Fruit fly (Drosophila melanogaster) whole organism, wandering third instar larva: ENCODE measurements around the gene Rint1.
A peak's percentile ranks its signal among the peaks of the same experiment; 100 is the strongest.

Experiments used
- Abd-B ChIP-seq: fragments of >200 bp; optimal IDR thresholded peaks from 2 replicates; lab custom pipeline; 2017; ENCODE audit warnings: missing biosample characterization, missing genetic modification characterization
- CG32264 ChIP-seq: fragments of 200-800 bp; sonication (Bioruptor generic); optimal IDR thresholded peaks from 2 replicates; lab custom pipeline; 2016; ENCODE audit warnings: missing biosample characterization, missing genetic modification characterization
- CG9705 ChIP-seq: fragments of 200-800 bp; sonication (Bioruptor generic); optimal IDR thresholded peaks from 2 replicates; lab custom pipeline; 2018; ENCODE audit warnings: missing biosample characterization, mild to moderate bottlenecking, missing genetic modification characterization
- CrebA ChIP-seq: fragments of 200-800 bp; sonication (Bioruptor generic); optimal IDR thresholded peaks from 2 replicates; lab custom pipeline; 2016; ENCODE audit warnings: missing biosample characterization, mild to moderate bottlenecking, missing genetic modification characterization, borderline replicate concordance
- Dfd ChIP-seq: fragments of >200 bp; optimal IDR thresholded peaks from 2 replicates; lab custom pipeline; 2017; ENCODE audit warnings: missing biosample characterization, missing genetic modification characterization
- Dif ChIP-seq: fragments of 200-275, 200-300 bp; sonication (Bioruptor generic); optimal IDR thresholded peaks from 2 replicates; lab custom pipeline; 2018; ENCODE audit warnings: missing biosample characterization, missing genetic modification characterization; ENCODE audit not compliant: partially characterized antibody
- GATAd ChIP-seq: sonication (Bioruptor generic); optimal IDR thresholded peaks from 2 replicates; lab custom pipeline; 2016; ENCODE audit warnings: missing biosample characterization, missing genetic modification characterization
- HLH106 ChIP-seq: fragments of 200-800 bp; optimal IDR thresholded peaks from 3 replicates; lab custom pipeline; 2019; ENCODE audit warnings: missing biosample characterization, mild to moderate bottlenecking, missing genetic modification characterization, moderate library complexity
- Hnf4 ChIP-seq: fragments of 200-800 bp; sonication (Bioruptor generic); optimal IDR thresholded peaks from 2 replicates; lab custom pipeline; 2016; ENCODE audit warnings: missing biosample characterization, mild to moderate bottlenecking, missing genetic modification characterization
- Hr78 ChIP-seq: fragments of >200 bp; optimal IDR thresholded peaks from 2 replicates; lab custom pipeline; 2017; ENCODE audit warnings: missing biosample characterization, missing genetic modification characterization
- Hr83 ChIP-seq: fragments of 200-300 bp; sonication (Bioruptor generic); optimal IDR thresholded peaks from 2 replicates; lab custom pipeline; 2016; ENCODE audit warnings: missing biosample characterization, mild to moderate bottlenecking, missing genetic modification characterization, moderate library complexity; ENCODE audit not compliant: poor library complexity, severe bottlenecking
- Jra ChIP-seq: sonication (Bioruptor generic); optimal IDR thresholded peaks from 2 replicates; lab custom pipeline; 2016; ENCODE audit warnings: missing biosample characterization, missing genetic modification characterization
- Mio ChIP-seq: sonication (Bioruptor generic); optimal IDR thresholded peaks from 2 replicates; lab custom pipeline; 2016; ENCODE audit warnings: missing biosample characterization, missing genetic modification characterization
- Myc ChIP-seq: fragments of >200 bp; optimal IDR thresholded peaks from 2 replicates; lab custom pipeline; 2017
- N ChIP-seq: fragments of >200 bp; optimal IDR thresholded peaks from 2 replicates; lab custom pipeline; 2018; ENCODE audit warnings: missing biosample characterization, missing external identifiers, missing genetic modification characterization
- OdsH ChIP-seq: fragments of 200-800 bp; sonication (Bioruptor generic); optimal IDR thresholded peaks from 2 replicates; lab custom pipeline; 2016; ENCODE audit warnings: missing biosample characterization, mild to moderate bottlenecking, missing genetic modification characterization
- Rel ChIP-seq, 2 experiments: fragments of 200-800 bp; sonication (Bioruptor generic) in 1 of 2; optimal IDR thresholded peaks; 2 replicates in 1 of 2; 3 replicates in 1 of 2; lab custom pipeline; 2016 to 2019; ENCODE audit warnings: mild to moderate bottlenecking in 2 of 2, missing biosample characterization in 2 of 2, missing genetic modification characterization in 2 of 2, moderate library complexity in 1 of 2
- Sp1 ChIP-seq: fragments of 200-800 bp; sonication (Bioruptor generic); optimal IDR thresholded peaks from 3 replicates; lab custom pipeline; 2019; ENCODE audit warnings: missing biosample characterization, mild to moderate bottlenecking, missing genetic modification characterization, moderate library complexity
- Vsx2 ChIP-seq: fragments of 200-300, 225-300 bp; sonication (Bioruptor generic); optimal IDR thresholded peaks from 2 replicates; lab custom pipeline; 2018; ENCODE audit warnings: missing biosample characterization, missing genetic modification characterization; ENCODE audit not compliant: partially characterized antibody
- br ChIP-seq: fragments of 200-800 bp; sonication (Bioruptor generic); optimal IDR thresholded peaks from 2 replicates; lab custom pipeline; 2016; ENCODE audit warnings: missing biosample characterization, missing genetic modification characterization
- brk ChIP-seq: fragments of 200-800 bp; sonication (Bioruptor generic); optimal IDR thresholded peaks from 2 replicates; lab custom pipeline; 2016; ENCODE audit warnings: missing biosample characterization, mild to moderate bottlenecking, missing genetic modification characterization
- dl ChIP-seq, 2 experiments: fragments of 175-275, 200-275 bp in 1 of 2; fragments of 200-275 bp in 1 of 2; sonication (Bioruptor generic); optimal IDR thresholded peaks; lab custom pipeline; 2018; ENCODE audit warnings: mild to moderate bottlenecking in 2 of 2, missing biosample characterization in 2 of 2, missing genetic modification characterization in 2 of 2, moderate library complexity in 2 of 2; ENCODE audit not compliant: partially characterized antibody in 2 of 2, insufficient read depth in 1 of 2
- dmrt93B ChIP-seq: fragments of 200-800 bp; sonication (Bioruptor generic); optimal IDR thresholded peaks from 2 replicates; lab custom pipeline; 2018; ENCODE audit warnings: missing biosample characterization, mild to moderate bottlenecking, missing genetic modification characterization
- dsf ChIP-seq: sonication (Bioruptor generic); optimal IDR thresholded peaks from 2 replicates; lab custom pipeline; 2016; ENCODE audit warnings: missing biosample characterization, missing genetic modification characterization, borderline replicate concordance
- ey ChIP-seq: fragments of 200-800 bp; sonication (Bioruptor generic); optimal IDR thresholded peaks from 2 replicates; lab custom pipeline; 2016; ENCODE audit warnings: missing biosample characterization, missing genetic modification characterization
- foxo ChIP-seq, 2 experiments: fragments of 200-800 bp; sonication (Bioruptor generic); optimal IDR thresholded peaks; 2 replicates in 1 of 2; 3 replicates in 1 of 2; lab custom pipeline; 2016 to 2017; ENCODE audit warnings: missing biosample characterization in 2 of 2, missing genetic modification characterization in 2 of 2
- fru ChIP-seq: fragments of 200-800 bp; sonication (Bioruptor generic); optimal IDR thresholded peaks from 3 replicates; lab custom pipeline; 2016; ENCODE audit warnings: missing biosample characterization, mild to moderate bottlenecking, missing genetic modification characterization
- h ChIP-seq: fragments of 200-800 bp; sonication (Bioruptor generic); optimal IDR thresholded peaks from 3 replicates; lab custom pipeline; 2016; ENCODE audit warnings: missing biosample characterization, mild to moderate bottlenecking, missing genetic modification characterization
- jim ChIP-seq: fragments of 175-275, 200-325 bp; sonication (Bioruptor generic); optimal IDR thresholded peaks from 2 replicates; lab custom pipeline; 2016; ENCODE audit warnings: missing biosample characterization, mild to moderate bottlenecking, missing genetic modification characterization
- lola ChIP-seq: fragments of >200 bp; optimal IDR thresholded peaks from 2 replicates; lab custom pipeline; 2017; ENCODE audit warnings: missing biosample characterization, missing genetic modification characterization
- pan ChIP-seq: fragments of >200 bp; optimal IDR thresholded peaks from 2 replicates; lab custom pipeline; 2017
- psq ChIP-seq: fragments of 200-800 bp; sonication (Bioruptor generic); optimal IDR thresholded peaks from 3 replicates; lab custom pipeline; 2017; ENCODE audit warnings: missing biosample characterization, mild to moderate bottlenecking, missing genetic modification characterization, moderate library complexity
- rgr ChIP-seq: fragments of 200-800 bp; sonication (Bioruptor generic); optimal IDR thresholded peaks from 3 replicates; lab custom pipeline; 2016; ENCODE audit warnings: missing biosample characterization, mild to moderate bottlenecking, missing genetic modification characterization
- sage ChIP-seq: fragments of 200-800 bp; sonication (Bioruptor generic); optimal IDR thresholded peaks from 2 replicates; lab custom pipeline; 2016; ENCODE audit warnings: missing biosample characterization, mild to moderate bottlenecking, missing genetic modification characterization
- sv ChIP-seq: fragments of 200-800 bp; sonication (Bioruptor generic); optimal IDR thresholded peaks from 3 replicates; lab custom pipeline; 2016; ENCODE audit warnings: missing biosample characterization, missing genetic modification characterization
- tai ChIP-seq: sonication (Bioruptor generic); optimal IDR thresholded peaks from 2 replicates; lab custom pipeline; 2016; ENCODE audit warnings: missing biosample characterization, missing genetic modification characterization
- usp ChIP-seq: fragments of >200 bp; optimal IDR thresholded peaks from 2 replicates; lab custom pipeline; 2017; ENCODE audit warnings: missing biosample characterization, missing genetic modification characterization
- woc ChIP-seq: sonication (Bioruptor generic); optimal IDR thresholded peaks from 2 replicates; lab custom pipeline; 2016; ENCODE audit warnings: missing biosample characterization, mild to moderate bottlenecking, missing genetic modification characterization

The Rint1 gene

DNA sequence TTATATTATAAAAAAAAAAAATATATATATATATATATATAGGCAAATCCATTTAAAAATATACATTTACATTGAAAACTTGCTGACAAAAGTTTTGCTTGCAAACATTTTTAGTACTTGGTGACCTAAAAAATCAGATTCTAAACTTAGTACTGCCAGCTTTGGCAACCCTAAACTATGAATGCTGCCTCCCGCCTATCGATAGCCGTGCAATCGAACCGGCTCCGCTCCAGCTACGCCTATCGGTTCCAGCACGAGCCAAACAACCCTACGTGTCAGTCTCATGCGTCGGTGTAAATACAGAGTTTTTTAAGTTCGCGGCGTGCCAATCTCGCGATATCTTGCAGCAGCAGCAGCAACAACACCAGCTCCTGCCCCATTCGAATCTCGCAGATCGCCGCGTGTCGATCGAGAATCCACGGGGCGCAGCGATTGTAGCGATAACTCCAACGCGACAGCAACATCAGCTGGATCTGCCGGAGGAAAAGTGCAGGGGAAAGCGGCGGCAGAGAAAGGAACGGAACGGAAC lies 37.0 kb downstream of the Rint1 start, which contains the start of gene Sec63:
Sec63 (plus strand) TSS at position 238 of the 529 bp plus-strand sequence.
- no peak for TF ChIP-seq Dif (GFP tag; lab: Kevin White, UChicago)
- no peak for TF ChIP-seq Jra
- no peak for TF ChIP-seq Dfd (GFP tag; lab: Kevin White, UChicago)
- no peak for TF ChIP-seq sage
- TF ChIP-seq woc: no peak
- no peak for TF ChIP-seq CG9705
- TF ChIP-seq Hnf4: peak; percentile 35
- TF ChIP-seq Abd-B (GFP tag; lab: Kevin White, UChicago): no peak
- TF ChIP-seq dsf (GFP tag; lab: Kevin White, UChicago): no peak
- TF ChIP-seq jim (GFP tag; lab: Kevin White, UChicago): no peak
- TF ChIP-seq lola (GFP tag; lab: Kevin White, UChicago): no peak
- TF ChIP-seq ey (GFP tag; lab: Kevin White, UChicago): no peak
- peak; percentile 61 for TF ChIP-seq Hr83
- TF ChIP-seq Hr78 (GFP tag; lab: Kevin White, UChicago): no peak
- no peak for TF ChIP-seq tai (GFP tag; lab: Kevin White, UChicago)
- TF ChIP-seq Vsx2 (GFP tag; lab: Kevin White, UChicago): no peak
- peak; percentile 55 for TF ChIP-seq HLH106 (tag; lab: Kevin White, UChicago)
- no peak for TF ChIP-seq OdsH (GFP tag; lab: Kevin White, UChicago)
- TF ChIP-seq foxo (GFP tag; optimal IDR thresholded peaks at IDR 0.05; lab: Kevin White, UChicago): peak in 1 of 2 experiments; percentile 54
- TF ChIP-seq dmrt93B (GFP tag; lab: Kevin White, UChicago): no peak
- TF ChIP-seq br: peak; percentile 35
- no peak for TF ChIP-seq GATAd (GFP tag; lab: Kevin White, UChicago)
- no peak for TF ChIP-seq N (GFP tag; lab: Kevin White, UChicago)
- no peak for TF ChIP-seq h
- no peak for TF ChIP-seq CG32264 (GFP tag; lab: Kevin White, UChicago)
- TF ChIP-seq Myc (lab: Kevin White, UChicago): peak; percentile 44
- TF ChIP-seq Rel (GFP tag; optimal IDR thresholded peaks at IDR 0.05; lab: Kevin White, UChicago): no peak
- no peak for TF ChIP-seq Rel (tag; optimal IDR thresholded peaks at IDR 0.05; lab: Kevin White, UChicago)
- TF ChIP-seq Mio (GFP tag; lab: Kevin White, UChicago): no peak
- TF ChIP-seq CrebA (GFP tag; lab: Kevin White, UChicago): no peak
- no peak for TF ChIP-seq fru
- peak; percentile 21 for TF ChIP-seq sv (GFP tag; lab: Kevin White, UChicago)
- TF ChIP-seq Sp1: no peak
- peak; percentile 27 for TF ChIP-seq psq (GFP tag; lab: Kevin White, UChicago)
- TF ChIP-seq pan (lab: Kevin White, UChicago): no peak
- TF ChIP-seq usp (GFP tag; lab: Kevin White, UChicago): no peak
- no peak for TF ChIP-seq dl (GFP tag; optimal IDR thresholded peaks at IDR 0.05; lab: Kevin White, UChicago; ENCODE audit: insufficient read depth in 1 of 2, partially characterized antibody in 2 of 2)
- TF ChIP-seq rgr (GFP tag; lab: Kevin White, UChicago): no peak
- no peak for TF ChIP-seq brk (GFP tag; lab: Kevin White, UChicago)

DNA sequence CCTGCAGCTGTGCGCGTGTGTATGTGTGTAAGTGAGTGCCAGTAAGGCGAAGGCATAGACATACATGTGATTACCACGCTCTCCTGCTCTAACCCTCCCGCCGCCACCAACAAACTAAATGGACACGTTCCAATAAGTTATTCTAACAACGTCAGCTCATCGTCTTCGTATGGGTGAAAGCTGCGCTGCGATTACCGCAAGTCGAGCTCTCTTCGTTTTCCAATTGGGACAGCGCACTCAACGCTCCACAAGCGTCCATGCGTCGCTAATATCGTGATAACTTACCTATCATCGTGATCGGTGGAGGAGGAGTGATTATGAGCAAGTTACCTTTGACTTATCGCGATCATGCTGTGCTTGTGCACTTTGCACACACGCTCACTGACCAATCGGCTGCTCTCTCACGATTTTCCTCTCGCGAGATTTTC lies 37.7 kb downstream of the Rint1 start:
- no peak for TF ChIP-seq sv (GFP tag; lab: Kevin White, UChicago)
- no peak for TF ChIP-seq Sp1
- no peak for TF ChIP-seq ey (GFP tag; lab: Kevin White, UChicago)
- peak; percentile 23 for TF ChIP-seq h
- TF ChIP-seq HLH106 (tag; lab: Kevin White, UChicago): peak; percentile 8
- TF ChIP-seq lola (GFP tag; lab: Kevin White, UChicago): no peak
- no peak for TF ChIP-seq fru
- TF ChIP-seq, all 38 proteins: peak for 2
